Worm (Caenorhabditis elegans): ENCODE data around the gene K10C8.4.

DNA sequence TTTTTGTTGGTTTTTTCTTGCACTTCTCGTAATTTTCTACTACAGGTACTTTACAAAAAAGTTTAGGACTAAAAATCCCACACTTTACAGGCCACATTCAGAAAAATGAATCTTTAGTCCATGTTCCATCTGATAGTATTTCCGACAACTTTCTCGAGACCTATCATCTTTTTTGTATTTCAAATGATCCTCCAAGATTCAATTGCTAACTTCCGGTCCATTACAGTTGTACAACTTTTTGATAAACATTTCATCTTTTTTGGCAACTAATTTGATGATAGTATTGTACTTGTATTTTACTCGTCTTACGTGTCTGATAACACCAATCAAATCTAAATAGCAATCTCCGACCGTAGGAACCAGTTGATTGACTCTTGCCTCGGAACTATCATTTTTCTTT is 28.7 kb upstream of the K10C8.4 start:
- TF ChIP-seq T22C8.4 (GFP tag; IDR thresholded peaks at IDR 0.05) (no peak), ztf-23 (GFP tag; IDR thresholded peaks at IDR 0.05) (no peak), ref-1 (GFP tag; conservative IDR thresholded peaks at IDR 0.05) (no peak), flt-1 (GFP tag; IDR thresholded peaks at IDR 0.05) (no peak), tab-1 (GFP tag; IDR thresholded peaks at IDR 0.05) (no peak), klf-2 (GFP tag; conservative IDR thresholded peaks at IDR 0.05) (no peak), cog-1 (tag; optimal IDR thresholded peaks at IDR 0.05) (no peak), ztf-29 (GFP tag; IDR thresholded peaks at IDR 0.05) (no peak)

All from whole organism, midembryonic.